Worm (Caenorhabditis elegans) whole organism, late embryonic: ENCODE measurements around the gene srz-97.

Experiments
- C38D4.7 ChIP-seq: fragments of 200-800 bp; sonication (Bioruptor generic); optimal IDR thresholded peaks from 2 replicates; lab custom pipeline; 2018; ENCODE audit warnings: mild to moderate bottlenecking, missing genetic modification characterization, moderate library complexity, missing compliant biosample characterization
- F13H6.1 ChIP-seq: sonication (generic microtip); optimal IDR thresholded peaks from 2 replicates; lab custom pipeline; 2016; ENCODE audit warnings: missing genetic modification characterization, missing compliant biosample characterization
- K02D7.2 ChIP-seq: sonication (generic microtip); optimal IDR thresholded peaks from 2 replicates; lab custom pipeline; 2017; ENCODE audit warnings: mild to moderate bottlenecking, missing genetic modification characterization, missing compliant biosample characterization
- K09A11.1 ChIP-seq: sonication (generic microtip); optimal IDR thresholded peaks from 2 replicates; lab custom pipeline; 2017; ENCODE audit warnings: antibody characterized with exemption, mild to moderate bottlenecking, missing genetic modification characterization, missing compliant biosample characterization; ENCODE audit not compliant: insufficient read depth
- T23F11.4 ChIP-seq: fragments of 200-800 bp; sonication (Bioruptor generic); optimal IDR thresholded peaks from 2 replicates; lab custom pipeline; 2018; ENCODE audit warnings: mild to moderate bottlenecking, missing genetic modification characterization, missing compliant biosample characterization
- ceh-14 ChIP-seq: sonication (generic microtip); optimal IDR thresholded peaks from 2 replicates; lab custom pipeline; 2016; ENCODE audit warnings: missing genotype, missing genetic modification characterization, missing compliant biosample characterization
- ceh-19 ChIP-seq: fragments of 200-800 bp; sonication (Bioruptor generic); optimal IDR thresholded peaks from 2 replicates; lab custom pipeline; 2018; ENCODE audit warnings: mild to moderate bottlenecking, missing genetic modification characterization, missing compliant biosample characterization
- ceh-2 ChIP-seq: sonication (generic microtip); optimal IDR thresholded peaks from 2 replicates; lab custom pipeline; 2016; ENCODE audit warnings: missing genotype, missing genetic modification characterization, missing compliant biosample characterization
- ceh-24 ChIP-seq: sonication (generic microtip); optimal IDR thresholded peaks from 2 replicates; lab custom pipeline; 2016; ENCODE audit warnings: mild to moderate bottlenecking, missing genetic modification characterization, missing compliant biosample characterization
- ceh-31 ChIP-seq: sonication (generic microtip); optimal IDR thresholded peaks from 2 replicates; lab custom pipeline; 2016; ENCODE audit warnings: missing genetic modification characterization, missing compliant biosample characterization
- ceh-34 ChIP-seq: sonication (generic microtip); optimal IDR thresholded peaks from 2 replicates; lab custom pipeline; 2016; ENCODE audit warnings: mild to moderate bottlenecking, missing genetic modification characterization, missing compliant biosample characterization
- ceh-48 ChIP-seq: sonication (generic microtip); optimal IDR thresholded peaks from 2 replicates; lab custom pipeline; 2016; ENCODE audit warnings: missing genetic modification characterization, inconsistent platforms, missing compliant biosample characterization
- ceh-9 ChIP-seq: sonication (generic microtip); optimal IDR thresholded peaks from 2 replicates; lab custom pipeline; 2016; ENCODE audit warnings: mild to moderate bottlenecking, missing genetic modification characterization, inconsistent platforms, missing compliant biosample characterization
- dve-1 ChIP-seq: sonication (generic microtip); optimal IDR thresholded peaks from 2 replicates; lab custom pipeline; 2017; ENCODE audit warnings: antibody characterized with exemption, mild to moderate bottlenecking, missing genetic modification characterization, missing compliant biosample characterization
- elt-2 ChIP-seq: sonication (generic microtip); optimal IDR thresholded peaks from 2 replicates; lab custom pipeline; 2016; ENCODE audit warnings: missing genetic modification reagents, missing genetic modification characterization, missing compliant biosample characterization
- elt-4 ChIP-seq: sonication (generic microtip); optimal IDR thresholded peaks from 2 replicates; lab custom pipeline; 2016; ENCODE audit warnings: missing genetic modification characterization, missing compliant biosample characterization
- ets-4 ChIP-seq: sonication (generic microtip); optimal IDR thresholded peaks from 2 replicates; lab custom pipeline; 2016; ENCODE audit warnings: missing genetic modification characterization, missing compliant biosample characterization
- fax-1 ChIP-seq: sonication (generic microtip); optimal IDR thresholded peaks from 2 replicates; lab custom pipeline; 2016; ENCODE audit warnings: missing genotype, missing genetic modification characterization, missing compliant biosample characterization
- fkh-6 ChIP-seq: sonication (generic microtip); optimal IDR thresholded peaks from 2 replicates; lab custom pipeline; 2016; ENCODE audit warnings: missing genetic modification characterization, missing compliant biosample characterization
- gmeb-2 ChIP-seq: sonication (generic microtip); optimal IDR thresholded peaks from 2 replicates; lab custom pipeline; 2016; ENCODE audit warnings: missing genetic modification characterization, inconsistent platforms, missing compliant biosample characterization
- hlh-15 ChIP-seq: sonication (generic microtip); optimal IDR thresholded peaks from 2 replicates; lab custom pipeline; 2016; ENCODE audit warnings: missing genetic modification characterization, missing compliant biosample characterization
- hlh-30 ChIP-seq: sonication (generic microtip); optimal IDR thresholded peaks from 2 replicates; lab custom pipeline; 2017; ENCODE audit warnings: antibody characterized with exemption, missing genetic modification characterization, missing compliant biosample characterization; ENCODE audit not compliant: insufficient read depth
- hlh-6 ChIP-seq: sonication (generic microtip); optimal IDR thresholded peaks from 2 replicates; lab custom pipeline; 2016; ENCODE audit warnings: missing genotype, missing genetic modification characterization, missing compliant biosample characterization
- lin-11 ChIP-seq: fragments of 200-800 bp; sonication (Bioruptor generic); optimal IDR thresholded peaks from 2 replicates; lab custom pipeline; 2018; ENCODE audit warnings: mild to moderate bottlenecking, missing genetic modification characterization, missing compliant biosample characterization
- mec-3 ChIP-seq: sonication (generic microtip); optimal IDR thresholded peaks from 2 replicates; lab custom pipeline; 2016; ENCODE audit warnings: borderline replicate concordance, missing genetic modification characterization, missing compliant biosample characterization
- nfya-1 ChIP-seq: sonication (generic microtip); optimal IDR thresholded peaks from 2 replicates; lab custom pipeline; 2017; ENCODE audit warnings: missing genetic modification characterization, mild to moderate bottlenecking, missing compliant biosample characterization, antibody characterized with exemption, moderate library complexity
- npax-4 ChIP-seq: sonication (generic microtip); optimal IDR thresholded peaks from 2 replicates; lab custom pipeline; 2016; ENCODE audit warnings: missing genetic modification characterization, missing compliant biosample characterization
- pha-2 ChIP-seq: sonication (generic microtip); optimal IDR thresholded peaks from 2 replicates; lab custom pipeline; 2017; ENCODE audit warnings: mild to moderate bottlenecking, missing genetic modification characterization, missing compliant biosample characterization
- pqm-1 ChIP-seq: sonication (generic microtip); optimal IDR thresholded peaks from 2 replicates; lab custom pipeline; 2016; ENCODE audit warnings: missing genetic modification characterization, missing compliant biosample characterization
- pros-1 ChIP-seq: fragments of 150-350 bp; optimal IDR thresholded peaks from 2 replicates; lab custom pipeline; 2014; ENCODE audit warnings: missing biosample characterization, missing genetic modification reagents, missing genetic modification characterization
- ref-2 ChIP-seq: sonication (generic microtip); optimal IDR thresholded peaks from 2 replicates; lab custom pipeline; 2016; ENCODE audit warnings: missing genetic modification characterization, missing compliant biosample characterization
- sdc-2 ChIP-seq: sonication (generic microtip); optimal IDR thresholded peaks from 2 replicates; lab custom pipeline; 2016; ENCODE audit warnings: missing genotype, missing genetic modification characterization, missing compliant biosample characterization
- syd-9 ChIP-seq: sonication (generic microtip); optimal IDR thresholded peaks from 2 replicates; lab custom pipeline; 2016; ENCODE audit warnings: mild to moderate bottlenecking, missing genetic modification characterization, moderate library complexity, missing compliant biosample characterization
- tbx-7 ChIP-seq: sonication (generic microtip); optimal IDR thresholded peaks from 2 replicates; lab custom pipeline; 2016; ENCODE audit warnings: missing genotype, missing genetic modification characterization, missing compliant biosample characterization
- ttx-3 ChIP-seq: sonication (generic microtip); optimal IDR thresholded peaks from 2 replicates; lab custom pipeline; 2016; ENCODE audit warnings: missing genetic modification reagents, missing genetic modification characterization, missing compliant biosample characterization
- unc-3 ChIP-seq, 2 experiments: fragments of 200-800 bp in 1 of 2; sonication (Bioruptor generic) in 1 of 2; sonication (generic microtip) in 1 of 2; conservative IDR thresholded peaks in 1 of 2; optimal IDR thresholded peaks in 1 of 2; 2 replicates each; pipeline versions ENCODE4 v1.3.6 to Lab custom; 2016 to 2022; ENCODE audit warnings: missing compliant biosample characterization in 2 of 2, missing genetic modification characterization in 2 of 2, missing genetic modification reagents in 1 of 2
- unc-42 ChIP-seq: sonication (generic microtip); optimal IDR thresholded peaks from 2 replicates; lab custom pipeline; 2016; ENCODE audit warnings: missing genotype, missing genetic modification characterization, missing compliant biosample characterization
- unc-55 ChIP-seq: sonication (generic microtip); optimal IDR thresholded peaks from 2 replicates; lab custom pipeline; 2017; ENCODE audit warnings: missing biosample characterization, missing genetic modification reagents, missing genetic modification characterization
- unc-86 ChIP-seq: sonication (generic microtip); optimal IDR thresholded peaks from 2 replicates; lab custom pipeline; 2016; ENCODE audit warnings: missing genetic modification characterization, missing compliant biosample characterization
- zip-5 ChIP-seq: sonication (generic microtip); optimal IDR thresholded peaks from 2 replicates; lab custom pipeline; 2016; ENCODE audit warnings: missing genetic modification characterization, missing compliant biosample characterization

srz-97 gene

DNA sequence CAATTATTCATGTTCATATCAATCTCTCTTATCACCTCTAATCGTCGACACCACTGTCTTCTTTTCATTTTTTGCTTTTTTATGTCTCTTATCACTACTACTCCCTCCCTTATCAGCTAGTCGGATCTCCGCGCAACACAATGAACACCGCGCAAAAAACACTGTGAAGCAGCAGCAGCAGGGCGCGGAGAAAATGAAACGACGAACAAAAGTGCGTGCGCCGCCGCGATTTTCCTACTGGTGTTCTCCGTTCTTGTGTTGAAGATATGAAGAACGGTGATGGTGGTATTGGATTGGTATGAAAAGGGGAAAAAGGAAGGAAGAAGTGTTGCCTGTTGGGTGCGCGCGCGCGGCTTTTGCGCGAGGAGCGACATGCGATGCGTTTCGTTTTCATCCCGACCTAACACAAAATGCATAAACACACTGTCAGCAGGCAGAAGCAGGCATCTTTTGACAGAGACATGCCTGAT, 37.7 kb upstream of the srz-97 start (continued):
- TF ChIP-seq syd-9 (peak; percentile 11), unc-42 (tag; lab: Kevin White, UChicago) (no peak), ceh-9 (tag; lab: Kevin White, UChicago) (no peak), ets-4 (tag; lab: Kevin White, UChicago) (no peak), F13H6.1 (tag; lab: Kevin White, UChicago) (no peak), fax-1 (tag; lab: Kevin White, UChicago) (no peak), ceh-48 (tag; lab: Kevin White, UChicago) (no peak), hlh-30 (no peak), unc-55 (GFP tag; lab: Kevin White, UChicago) (no peak), ref-2 (tag; lab: Kevin White, UChicago) (peak; percentile 79), C38D4.7 (GFP tag; lab: Kevin White, UChicago) (no peak), fkh-6 (tag; lab: Kevin White, UChicago) (no peak), ceh-19 (GFP tag; lab: Kevin White, UChicago) (no peak), pha-2 (tag; lab: Kevin White, UChicago) (no peak), elt-2 (tag; lab: Kevin White, UChicago) (peak; percentile 97), ttx-3 (no peak), ceh-34 (tag; lab: Kevin White, UChicago) (no peak), unc-3 (GFP tag; conservative IDR thresholded peaks at IDR 0.05; lab: Robert Waterston, UW) (no peak), unc-3 (tag; optimal IDR thresholded peaks at IDR 0.05; lab: Kevin White, UChicago) (no peak), K02D7.2 (tag; lab: Kevin White, UChicago) (no peak), ceh-31 (tag; lab: Kevin White, UChicago) (peak; percentile 10), pqm-1 (tag; lab: Kevin White, UChicago) (no peak), T23F11.4 (GFP tag; lab: Kevin White, UChicago) (no peak), gmeb-2 (no peak), elt-4 (tag; lab: Kevin White, UChicago) (no peak), ceh-2 (tag; lab: Kevin White, UChicago) (no peak), tbx-7 (tag; lab: Kevin White, UChicago) (no peak), ceh-14 (tag; lab: Kevin White, UChicago) (no peak)

DNA sequence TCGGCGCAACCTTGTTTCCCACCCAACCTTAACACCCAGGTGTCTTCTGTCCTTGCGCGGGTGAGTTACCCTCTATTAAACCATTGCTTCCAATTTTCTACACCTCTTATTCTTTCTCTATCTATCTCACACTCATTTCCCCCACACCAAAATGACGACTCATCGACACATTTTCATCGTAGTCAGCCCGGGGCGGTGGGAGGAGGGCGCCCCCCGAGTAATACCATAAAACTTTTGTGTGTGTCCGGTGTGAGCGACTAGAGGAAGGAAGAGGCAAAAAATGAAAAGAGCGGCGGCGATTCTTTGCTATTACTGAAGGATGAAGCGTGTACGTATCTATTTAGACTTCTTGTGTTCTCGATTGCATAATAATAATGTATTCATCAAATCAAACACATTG, 36.7 kb upstream of the srz-97 start:
- TF ChIP-seq hlh-6 (no peak), hlh-30 (no peak), lin-11 (peak; percentile 3)

DNA sequence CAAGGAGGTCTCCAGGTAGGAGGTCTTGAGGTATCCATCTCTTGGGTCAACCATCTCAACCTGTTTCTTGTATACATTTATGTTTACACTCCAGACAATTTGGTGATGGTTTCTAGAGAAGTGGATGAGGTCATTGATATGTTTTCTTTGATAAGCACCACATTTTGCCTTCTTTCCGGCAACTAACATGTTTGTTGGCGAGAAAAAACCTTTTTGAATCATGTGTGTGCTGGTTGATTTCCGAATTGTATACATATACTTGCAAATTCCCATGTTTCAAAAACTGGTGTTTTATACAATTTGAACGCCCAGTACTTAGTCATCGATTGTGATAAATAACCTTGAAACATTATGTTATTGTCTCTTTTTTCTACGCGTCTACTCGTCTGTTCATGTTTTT, 36.1 kb upstream of the srz-97 start:
- TF ChIP-seq mec-3: no peak
- no peak for TF ChIP-seq pros-1 (tag; lab: Kevin White, UChicago)
- no peak for TF ChIP-seq npax-4 (tag; lab: Kevin White, UChicago)
- no peak for TF ChIP-seq unc-86 (tag; lab: Kevin White, UChicago)
- no peak for TF ChIP-seq zip-5 (tag; lab: Kevin White, UChicago)
- no peak for TF ChIP-seq fax-1 (tag; lab: Kevin White, UChicago)
- TF ChIP-seq syd-9: no peak
- TF ChIP-seq elt-2 (tag; lab: Kevin White, UChicago): no peak
- no peak for TF ChIP-seq sdc-2 (tag; lab: Kevin White, UChicago)
- TF ChIP-seq ceh-24 (tag; lab: Kevin White, UChicago): no peak
- no peak for TF ChIP-seq nfya-1 (tag; lab: Kevin White, UChicago)
- no peak for TF ChIP-seq K09A11.1 (tag; lab: Kevin White, UChicago)
- TF ChIP-seq unc-3 (GFP tag; conservative IDR thresholded peaks at IDR 0.05; lab: Robert Waterston, UW): no peak
- no peak for TF ChIP-seq unc-3 (tag; optimal IDR thresholded peaks at IDR 0.05; lab: Kevin White, UChicago)
- TF ChIP-seq ttx-3: no peak
- no peak for TF ChIP-seq K02D7.2 (tag; lab: Kevin White, UChicago)
- no peak for TF ChIP-seq hlh-6
- no peak for TF ChIP-seq hlh-15
- no peak for TF ChIP-seq dve-1 (tag; lab: Kevin White, UChicago)
- TF ChIP-seq elt-4 (tag; lab: Kevin White, UChicago): no peak
